Fruit fly (Drosophila melanogaster) S2 (cell line): ENCODE measurements around the gene CG3491.

ENCODE experiments used
- CG8478 ChIP-seq: fragments of >200 bp; optimal IDR thresholded peaks from 2 replicates; lab custom pipeline; 2018
- CTCF ChIP-seq, 2 experiments: fragments of >200 bp; optimal IDR thresholded peaks; 2 replicates each; lab custom pipeline; 2018

- TF ChIP-seq CG8478 (lab: Kevin White, UChicago) (no peak), CTCF (optimal IDR thresholded peaks at IDR 0.05; lab: Kevin White, UChicago) (no peak)
Measured at dm6 chr2L:14887530-14887929, 36.9 kb upstream of the CG3491 start.
